Worm (Caenorhabditis elegans) whole organism, L4 larva: ENCODE data around the gene fbl-1.
A peak's percentile ranks its signal among the peaks of the same experiment; 100 is the strongest.

Experiments used
- mep-1 ChIP-seq: fragments of 150-350 bp; sonication (generic microtip); optimal IDR thresholded peaks from 3 replicates; lab custom pipeline; 2014; ENCODE audit warnings: missing biosample characterization, missing genetic modification characterization
- nhr-11 ChIP-seq: fragments of 150-350 bp; optimal IDR thresholded peaks from 2 replicates; lab custom pipeline; 2014; ENCODE audit warnings: missing biosample characterization, missing genetic modification characterization

ce11 chrIV:9513360-9513777, 27.2 kb upstream of the fbl-1 start:
- TF ChIP-seq mep-1, result peak; percentile 28
- TF ChIP-seq nhr-11, result no peak
